Worm (Caenorhabditis elegans): Measurements from ENCODE around the gene B0252.1.

ce11 chrII:6932978-6933377 is 13.5 kb downstream of the B0252.1 start:
- TF ChIP-seq ztf-11 (tag; optimal IDR thresholded peaks at IDR 0.05), result no peak
- no peak for TF ChIP-seq dpl-1 (GFP tag; optimal IDR thresholded peaks at IDR 0.05)
- TF ChIP-seq fkh-10 (GFP tag; optimal IDR thresholded peaks at IDR 0.05), result no peak
